Fruit fly (Drosophila melanogaster): ENCODE measurements around the gene mRpS10.

DNA sequence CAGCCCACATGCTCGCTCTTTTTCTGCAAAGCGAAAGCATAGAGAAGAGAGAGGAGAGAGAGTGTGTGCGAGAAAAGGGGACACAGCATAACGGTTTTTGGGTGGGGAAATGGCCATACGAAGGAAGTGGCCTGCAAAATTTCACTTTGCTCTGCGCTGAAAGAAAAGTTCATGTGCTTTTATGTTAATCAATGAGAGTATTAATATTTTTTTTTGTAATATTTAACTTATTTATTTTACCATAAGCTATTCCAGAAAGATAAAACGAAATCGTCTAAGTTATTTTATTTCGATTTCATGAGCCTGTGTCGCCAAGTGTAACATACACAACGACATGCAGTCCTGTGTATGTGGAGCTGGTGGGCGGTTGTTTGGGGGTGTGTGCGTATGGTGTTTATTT is 21.0 kb downstream of the mRpS10 start:
- TF ChIP-seq fd59A (GFP tag; optimal IDR thresholded peaks at IDR 0.05) (peak; percentile 40), CG16779 (tag; optimal IDR thresholded peaks at IDR 0.05) (no peak), CG11902 (GFP tag; optimal IDR thresholded peaks at IDR 0.05) (no peak), svp (GFP tag) (peak; percentile 72), CG15336 (GFP tag; IDR thresholded peaks at IDR 0.05) (peak; percentile 76), CG6792 (GFP tag; optimal IDR thresholded peaks at IDR 0.05) (peak; percentile 46), Ets21C (GFP tag; optimal IDR thresholded peaks at IDR 0.05) (no peak)

Measured in whole organism, prepupa.